Worm (Caenorhabditis elegans) whole organism, L4 larva: ENCODE measurements around the gene nhr-39.

ENCODE experiments used
- D1046.2 ChIP-seq: fragments of 200-800 bp; sonication (Bioruptor generic); IDR thresholded peaks from 2 replicates; pipeline ENCODE4 v1.3.6; 2022; ENCODE audit warnings: missing genetic modification characterization, missing compliant biosample characterization
- F10B5.3 ChIP-seq: sonication (generic microtip); optimal IDR thresholded peaks from 2 replicates; lab custom pipeline; 2016; ENCODE audit warnings: mild to moderate bottlenecking, missing genetic modification characterization, missing compliant biosample characterization
- R02D3.7 ChIP-seq: fragments of 150-350 bp; sonication (generic microtip); optimal IDR thresholded peaks from 3 replicates; lab custom pipeline; 2014; ENCODE audit warnings: missing biosample characterization, missing genetic modification characterization
- T20F7.1 ChIP-seq: fragments of 200-800 bp; sonication (Bioruptor generic); optimal IDR thresholded peaks from 2 replicates; lab custom pipeline; 2018; ENCODE audit warnings: mild to moderate bottlenecking, missing genetic modification characterization, missing compliant biosample characterization
- Y105C5A.15 ChIP-seq: fragments of 200-800 bp; sonication (Bioruptor generic); IDR thresholded peaks from 2 replicates; pipeline ENCODE4 v1.3.6; 2022; ENCODE audit warnings: missing genetic modification characterization, missing compliant biosample characterization
- Y48G9A.11 ChIP-seq: fragments of 200-800 bp; sonication (Bioruptor generic); IDR thresholded peaks from 2 replicates; pipeline ENCODE4 v1.3.6; 2022; ENCODE audit warnings: missing genetic modification reagents, missing genetic modification characterization, missing compliant biosample characterization
- aha-1 ChIP-seq: fragments of 150-350 bp; peaks from one replicate; lab custom pipeline; 2014; ENCODE audit warnings: missing biosample characterization, missing genetic modification characterization
- ceh-20 ChIP-seq: fragments of 200-800 bp; sonication (Bioruptor generic); IDR thresholded peaks from 2 replicates; pipeline ENCODE4 v1.3.6; 2022; ENCODE audit warnings: missing genetic modification reagents, missing genetic modification characterization, missing compliant biosample characterization
- ceh-44 ChIP-seq: fragments of 200-800 bp; sonication (Bioruptor generic); IDR thresholded peaks from 2 replicates; pipeline ENCODE4 v1.3.6; 2022; ENCODE audit warnings: missing genetic modification reagents, missing genetic modification characterization, missing compliant biosample characterization
- daf-16 ChIP-seq, 3 experiments: sonication (generic microtip); optimal IDR thresholded peaks; 2 replicates each; lab custom pipeline; 2016 to 2017; ENCODE audit warnings: missing genetic modification characterization in 3 of 3, missing genetic modification reagents in 3 of 3, mild to moderate bottlenecking in 2 of 3, missing compliant biosample characterization in 2 of 3, missing biosample characterization in 1 of 3, moderate library complexity in 1 of 3
- daf-19 ChIP-seq: fragments of 200-800 bp; sonication (Bioruptor generic); conservative IDR thresholded peaks from 2 replicates; pipeline ENCODE4 v1.3.6; 2022; ENCODE audit warnings: missing genetic modification characterization, missing compliant biosample characterization
- daf-8 ChIP-seq: fragments of 200-800 bp; sonication (Bioruptor generic); IDR thresholded peaks from 2 replicates; pipeline ENCODE4 v1.3.6; 2022; ENCODE audit warnings: missing genetic modification characterization, missing compliant biosample characterization
- dmd-6 ChIP-seq: fragments of 200-800 bp; sonication (Bioruptor generic); IDR thresholded peaks from 2 replicates; pipeline ENCODE4 v1.3.6; 2022; ENCODE audit warnings: missing genetic modification reagents, missing genetic modification characterization, missing compliant biosample characterization
- dve-1 ChIP-seq: sonication (generic microtip); optimal IDR thresholded peaks from 2 replicates; lab custom pipeline; 2017; ENCODE audit warnings: antibody characterized with exemption, mild to moderate bottlenecking, missing genetic modification characterization, missing compliant biosample characterization; ENCODE audit not compliant: insufficient read depth
- fkh-10 ChIP-seq: fragments of 150-350 bp; optimal IDR thresholded peaks from 2 replicates; lab custom pipeline; 2014; ENCODE audit warnings: missing biosample characterization, missing genetic modification reagents, missing genetic modification characterization
- hlh-30 ChIP-seq: sonication (generic microtip); optimal IDR thresholded peaks from 2 replicates; lab custom pipeline; 2017; ENCODE audit warnings: antibody characterized with exemption, mild to moderate bottlenecking, missing genetic modification characterization, missing compliant biosample characterization; ENCODE audit not compliant: insufficient read depth
- hmg-1.1 ChIP-seq: fragments of 200-800 bp; sonication (Bioruptor generic); IDR thresholded peaks from 2 replicates; pipeline ENCODE4 v1.3.6; 2022; ENCODE audit warnings: missing genetic modification reagents, missing genetic modification characterization, missing compliant biosample characterization
- jun-1 ChIP-seq: fragments of 150-350 bp; optimal IDR thresholded peaks from 2 replicates; lab custom pipeline; 2014; ENCODE audit warnings: missing biosample characterization, missing genetic modification reagents, missing genetic modification characterization
- lin-1 ChIP-seq: fragments of 200-800 bp; sonication (Bioruptor generic); IDR thresholded peaks from 2 replicates; pipeline ENCODE4 v1.3.6; 2022; ENCODE audit warnings: missing genetic modification reagents, missing genetic modification characterization, missing compliant biosample characterization
- lin-38 ChIP-seq: fragments of 200-800 bp; sonication (Bioruptor generic); IDR thresholded peaks from 2 replicates; pipeline ENCODE4 v1.3.6; 2022; ENCODE audit warnings: missing genetic modification reagents, missing genetic modification characterization, missing compliant biosample characterization
- lin-39 ChIP-seq: fragments of 150-350 bp; optimal IDR thresholded peaks from 2 replicates; lab custom pipeline; 2014; ENCODE audit warnings: missing biosample characterization, missing genetic modification reagents, missing genetic modification characterization
- lir-3 ChIP-seq: sonication (generic microtip); optimal IDR thresholded peaks from 2 replicates; lab custom pipeline; 2016; ENCODE audit warnings: mild to moderate bottlenecking, missing genetic modification characterization, missing compliant biosample characterization
- lsy-2 ChIP-seq, 2 experiments: fragments of 150-350 bp in 1 of 2; sonication (generic microtip) in 1 of 2; optimal IDR thresholded peaks; 2 replicates each; lab custom pipeline; 2014 to 2017; ENCODE audit warnings: missing biosample characterization in 2 of 2, missing genetic modification characterization in 2 of 2
- madf-9 ChIP-seq: fragments of 200-800 bp; sonication (Bioruptor generic); conservative IDR thresholded peaks from 2 replicates; pipeline ENCODE4 v1.3.6; 2022; ENCODE audit warnings: missing genetic modification reagents, missing genetic modification characterization, missing compliant biosample characterization
- mes-2 ChIP-seq: sonication (generic microtip); optimal IDR thresholded peaks from 2 replicates; lab custom pipeline; 2016; ENCODE audit warnings: missing genotype, mild to moderate bottlenecking, missing genetic modification characterization, missing compliant biosample characterization; ENCODE audit not compliant: poor library complexity, severe bottlenecking
- nhr-10 ChIP-seq: fragments of 150-350 bp; optimal IDR thresholded peaks from 2 replicates; lab custom pipeline; 2014; ENCODE audit warnings: missing biosample characterization, missing genetic modification characterization
- nhr-11 ChIP-seq: fragments of 150-350 bp; optimal IDR thresholded peaks from 2 replicates; lab custom pipeline; 2014; ENCODE audit warnings: missing biosample characterization, missing genetic modification characterization
- nhr-28 ChIP-seq: fragments of 150-350 bp; optimal IDR thresholded peaks from 2 replicates; lab custom pipeline; 2014; ENCODE audit warnings: missing biosample characterization, missing genetic modification characterization
- nhr-76 ChIP-seq: fragments of 150-350 bp; optimal IDR thresholded peaks from 2 replicates; lab custom pipeline; 2014; ENCODE audit warnings: missing biosample characterization, missing genetic modification characterization
- nhr-77 ChIP-seq: fragments of 150-350 bp; optimal IDR thresholded peaks from 2 replicates; lab custom pipeline; 2014; ENCODE audit warnings: missing biosample characterization, missing genetic modification characterization
- pha-4 ChIP-seq, 2 experiments: fragments of 150-350 bp in 1 of 2; fragments of 200-800 bp in 1 of 2; sonication (Bioruptor generic) in 1 of 2; IDR thresholded peaks in 1 of 2; optimal IDR thresholded peaks in 1 of 2; 2 replicates each; pipeline versions ENCODE4 v1.3.6 to Lab custom; 2014 to 2022; ENCODE audit warnings: missing genetic modification characterization in 2 of 2, missing genetic modification reagents in 2 of 2, missing biosample characterization in 1 of 2, missing compliant biosample characterization in 1 of 2
- php-3 ChIP-seq: fragments of 200-800 bp; sonication (Bioruptor generic); IDR thresholded peaks from 2 replicates; pipeline ENCODE4 v1.3.6; 2022; ENCODE audit warnings: missing genetic modification reagents, missing genetic modification characterization, missing compliant biosample characterization
- set-16 ChIP-seq: fragments of 200-800 bp; sonication (Bioruptor generic); IDR thresholded peaks from 2 replicates; pipeline ENCODE4 v1.3.6; 2022; ENCODE audit warnings: missing genetic modification reagents, missing genetic modification characterization, missing compliant biosample characterization
- tag-97 ChIP-seq: fragments of 200-800 bp; sonication (Bioruptor generic); IDR thresholded peaks from 2 replicates; pipeline ENCODE4 v1.3.6; 2022; ENCODE audit warnings: missing genetic modification characterization, missing compliant biosample characterization
- unc-62 ChIP-seq, 3 experiments: fragments of 150-350 bp in 1 of 3; sonication (generic microtip); optimal IDR thresholded peaks in 2 of 3; peaks in 1 of 3; 1 replicate in 1 of 3; 2 replicates in 2 of 3; lab custom pipeline; 2014 to 2017; ENCODE audit warnings: missing biosample characterization in 3 of 3, missing genetic modification characterization in 3 of 3, missing genetic modification reagents in 3 of 3, missing genotype in 1 of 3
- vab-7 ChIP-seq: fragments of 200-800 bp; sonication (Bioruptor generic); IDR thresholded peaks from 2 replicates; pipeline ENCODE4 v1.3.6; 2022; ENCODE audit warnings: missing genetic modification reagents, missing genetic modification characterization, missing compliant biosample characterization
- zfp-3 ChIP-seq: fragments of 200-800 bp; sonication (Bioruptor generic); conservative IDR thresholded peaks from 2 replicates; pipeline ENCODE4 v1.3.6; 2022; ENCODE audit warnings: missing genetic modification reagents, missing genetic modification characterization, missing compliant biosample characterization

The nhr-39 gene

DNA sequence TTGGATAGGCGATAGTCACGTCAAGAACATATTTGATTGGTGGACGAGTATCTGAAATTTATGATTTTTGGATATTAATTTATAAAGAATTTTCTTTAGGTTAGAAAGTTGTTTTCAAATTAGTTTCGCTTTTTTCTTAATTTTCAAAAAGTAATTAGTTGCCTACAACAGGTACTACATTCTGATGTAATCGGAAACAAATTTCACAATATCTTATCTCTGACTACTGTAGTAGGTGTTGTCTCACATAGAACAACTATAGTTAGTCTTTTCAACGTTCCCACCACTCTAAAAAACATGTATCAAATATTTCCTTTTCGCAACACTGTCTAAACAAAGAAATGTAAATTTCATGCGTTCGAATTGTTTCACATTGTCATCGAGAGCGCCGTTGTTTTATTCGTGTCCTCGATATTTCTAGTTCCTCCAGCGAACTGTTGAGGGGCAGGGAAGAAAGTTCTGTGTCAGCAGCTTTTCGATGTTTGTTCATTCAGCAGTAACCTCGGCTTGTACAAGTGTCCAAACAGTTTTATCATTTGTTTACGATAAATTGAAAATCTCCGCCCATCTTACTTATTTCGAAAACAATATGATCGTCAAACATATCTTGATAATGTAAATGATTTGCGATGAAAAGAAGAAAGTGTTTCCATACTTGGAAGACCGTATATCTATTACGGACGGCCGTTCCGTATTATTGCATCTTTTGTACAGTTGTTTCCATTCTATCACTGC is 26.3 kb downstream of the nhr-39 start:
- TF ChIP-seq set-16 (GFP tag; lab: Robert Waterston, UW) (no peak), dmd-6 (no peak), jun-1 (no peak), aha-1 (tag; lab: Kevin White, UChicago) (peak; percentile 46), lin-38 (GFP tag; lab: Robert Waterston, UW) (no peak), hlh-30 (tag; lab: Kevin White, UChicago) (peak; percentile 8), nhr-10 (tag; lab: Kevin White, UChicago) (no peak), T20F7.1 (GFP tag; lab: Kevin White, UChicago) (no peak), lsy-2 (tag; optimal IDR thresholded peaks at IDR 0.05; lab: Kevin White, UChicago) (no peak), lir-3 (no peak), daf-19 (GFP tag; lab: Robert Waterston, UW) (no peak), mes-2 (tag; lab: Kevin White, UChicago) (peak; percentile 0), daf-8 (GFP tag; lab: Robert Waterston, UW) (no peak), nhr-28 (tag; lab: Kevin White, UChicago) (peak; percentile 97), F10B5.3 (tag; lab: Kevin White, UChicago) (no peak), nhr-77 (tag; lab: Kevin White, UChicago) (no peak), R02D3.7 (tag; lab: Kevin White, UChicago) (no peak), dve-1 (tag; lab: Kevin White, UChicago) (no peak), tag-97 (GFP tag; lab: Robert Waterston, UW) (no peak), zfp-3 (no peak), nhr-11 (no peak), hmg-1.1 (no peak), daf-16 (GFP tag; optimal IDR thresholded peaks at IDR 0.05; lab: Kevin White, UChicago) (no peak), daf-16 (tag; optimal IDR thresholded peaks at IDR 0.05; lab: Kevin White, UChicago) (peak; percentile 74), nhr-76 (tag; lab: Kevin White, UChicago) (no peak), lin-1 (GFP tag; lab: Robert Waterston, UW) (no peak), ceh-20 (GFP tag; lab: Robert Waterston, UW) (no peak), D1046.2 (GFP tag; lab: Robert Waterston, UW) (no peak), Y48G9A.11 (GFP tag; lab: Robert Waterston, UW) (no peak)

ce11 chrV:9332611-9333315 is 29.6 kb downstream of the nhr-39 start:
- TF ChIP-seq lsy-2 (tag; optimal IDR thresholded peaks at IDR 0.05; lab: Kevin White, UChicago), result no peak
- no peak for TF ChIP-seq lin-39 (tag; lab: Kevin White, UChicago)
- TF ChIP-seq dve-1 (tag; lab: Kevin White, UChicago), result no peak
- no peak for TF ChIP-seq daf-16 (GFP tag; optimal IDR thresholded peaks at IDR 0.05; lab: Kevin White, UChicago)
- peak; percentile 40 for TF ChIP-seq daf-16 (tag; optimal IDR thresholded peaks at IDR 0.05; lab: Kevin White, UChicago)
- TF ChIP-seq vab-7 (GFP tag; lab: Robert Waterston, UW), result no peak
- no peak for TF ChIP-seq pha-4 (GFP tag; IDR thresholded peaks at IDR 0.05; lab: Robert Waterston, UW)
- peak; percentile 77 for TF ChIP-seq pha-4 (tag; optimal IDR thresholded peaks at IDR 0.05; lab: Kevin White, UChicago)
- peak in 1 of 2 experiments; percentile 37 for TF ChIP-seq unc-62 (GFP tag; optimal IDR thresholded peaks at IDR 0.05 in 1 of 2; lab: Kevin White, UChicago)
- TF ChIP-seq unc-62 (tag; optimal IDR thresholded peaks at IDR 0.05; lab: Kevin White, UChicago), result no peak
- TF ChIP-seq madf-9 (GFP tag; lab: Robert Waterston, UW), result no peak
- TF ChIP-seq fkh-10 (GFP tag; lab: Kevin White, UChicago), result no peak
- TF ChIP-seq Y105C5A.15 (GFP tag; lab: Robert Waterston, UW), result no peak
- peak; percentile 95 for TF ChIP-seq aha-1 (tag; lab: Kevin White, UChicago)
- peak; percentile 29 for TF ChIP-seq dmd-6
- TF ChIP-seq nhr-28 (tag; lab: Kevin White, UChicago), result peak; percentile 3
- TF ChIP-seq php-3 (GFP tag; lab: Robert Waterston, UW), result no peak
- TF ChIP-seq hlh-30 (tag; lab: Kevin White, UChicago), result no peak
- no peak for TF ChIP-seq ceh-44 (GFP tag; lab: Robert Waterston, UW)
- peak; percentile 20 for TF ChIP-seq nhr-11
